Worm (Caenorhabditis elegans): ENCODE data around the gene gpa-5.
A peak's percentile ranks its signal among the peaks of the same experiment; 100 is the strongest.

gpa-5 gene

DNA sequence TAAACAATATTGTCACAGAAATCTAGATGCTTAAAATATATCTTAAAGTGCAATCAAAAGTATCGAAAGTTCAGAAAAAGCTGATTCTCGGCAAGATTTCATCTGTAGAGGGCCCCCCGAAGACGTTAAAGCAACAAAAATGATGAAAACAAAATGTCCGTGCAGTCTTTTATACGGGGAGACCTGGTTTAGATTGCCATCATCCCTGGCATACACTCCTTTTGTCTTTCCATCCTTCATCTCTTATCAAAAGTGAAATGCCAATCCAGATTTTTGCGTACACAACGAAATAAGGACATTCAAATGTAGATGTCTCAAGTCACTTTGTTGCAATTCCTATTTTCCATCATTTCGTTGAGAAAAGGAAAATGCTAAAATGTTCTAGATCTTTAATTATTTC lies 6.7 kb downstream of the gpa-5 start:
- TF ChIP-seq mdl-1 (tag; optimal IDR thresholded peaks at IDR 0.05) (no peak), zfp-2 (tag; optimal IDR thresholded peaks at IDR 0.05) (no peak), pha-4 (GFP tag; IDR thresholded peaks at IDR 0.05) (no peak), pha-4 (tag; optimal IDR thresholded peaks at IDR 0.05) (no peak), unc-130 (GFP tag; optimal IDR thresholded peaks at IDR 0.05) (no peak), sdz-12 (GFP tag; optimal IDR thresholded peaks at IDR 0.05) (no peak), aha-1 (tag) (peak; percentile 83)

DNA sequence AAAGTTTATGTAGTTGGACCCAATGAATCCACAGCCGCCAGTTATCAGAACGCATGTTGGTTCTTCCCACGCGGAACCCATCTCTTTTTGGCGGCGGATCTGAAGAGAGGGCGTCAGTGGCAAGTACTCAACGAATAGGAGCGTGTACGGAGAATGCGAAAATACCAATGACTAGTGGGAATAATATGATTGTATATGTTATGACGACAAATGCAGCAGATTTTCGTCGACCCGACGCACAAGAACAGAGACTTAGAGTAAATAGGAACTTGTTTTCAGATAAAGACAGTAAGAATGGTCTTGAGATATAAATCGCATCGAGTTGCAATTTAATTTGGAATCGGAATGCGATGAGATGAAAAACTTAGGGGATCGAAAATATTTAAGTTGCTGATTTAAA lies 7.9 kb downstream of the gpa-5 start, which contains the start of gene bus-5:
Gene bus-5, minus strand, starts transcription at position 101 of the 400 bp plus-strand sequence.
- TF ChIP-seq php-3 (GFP tag; IDR thresholded peaks at IDR 0.05) (no peak), unc-62 (GFP tag; optimal IDR thresholded peaks at IDR 0.05 in 1 of 2) (peak in 1 of 2 experiments; percentile 50), unc-62 (tag; optimal IDR thresholded peaks at IDR 0.05) (no peak)

DNA sequence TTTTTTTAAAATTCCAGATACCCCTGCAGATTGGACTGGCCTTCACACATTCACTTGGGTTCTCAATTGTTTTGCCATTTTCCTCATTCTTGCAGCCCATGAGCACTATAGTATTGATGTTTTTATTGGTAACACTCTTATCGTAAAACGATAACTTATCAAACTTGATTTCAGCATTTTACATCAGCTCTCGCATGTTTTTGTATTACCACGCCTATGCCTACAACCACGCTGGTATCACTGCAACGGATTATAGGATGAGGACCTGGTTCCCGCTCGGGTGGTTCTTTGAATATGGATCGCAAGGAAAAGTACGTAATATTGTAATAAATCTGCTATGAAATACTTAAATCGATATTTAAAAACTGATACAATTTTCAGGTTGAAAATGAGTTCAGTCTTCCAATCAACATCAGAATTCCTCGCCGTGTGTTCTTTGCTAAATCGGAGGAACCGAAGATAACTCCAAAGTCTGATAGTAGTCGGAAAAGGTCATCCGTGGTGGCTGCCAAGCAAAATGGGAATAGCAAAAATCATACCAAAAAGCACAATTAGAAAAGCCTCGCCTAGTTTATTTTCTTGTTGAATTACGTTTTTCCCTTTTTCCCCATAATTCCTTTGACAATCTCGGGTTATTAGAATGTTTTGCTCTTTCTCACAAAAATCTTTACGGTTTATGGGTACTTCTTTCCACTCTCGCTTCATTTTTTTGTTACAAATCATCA lies 10.1 kb downstream of the gpa-5 start:
- TF ChIP-seq T26A8.4 (GFP tag; IDR thresholded peaks at IDR 0.05), result peak; percentile 73; the same call in 1 of the 2 replicates
- no peak for TF ChIP-seq D1046.2 (GFP tag; IDR thresholded peaks at IDR 0.05)
- peak in 1 of 2 experiments; percentile 96 for TF ChIP-seq unc-62 (GFP tag; optimal IDR thresholded peaks at IDR 0.05 in 1 of 2)
- no peak for TF ChIP-seq unc-62 (tag; optimal IDR thresholded peaks at IDR 0.05)
- no peak for TF ChIP-seq dmd-6 (GFP tag; IDR thresholded peaks at IDR 0.05)
- peak; percentile 47 for TF ChIP-seq aha-1 (tag)

DNA sequence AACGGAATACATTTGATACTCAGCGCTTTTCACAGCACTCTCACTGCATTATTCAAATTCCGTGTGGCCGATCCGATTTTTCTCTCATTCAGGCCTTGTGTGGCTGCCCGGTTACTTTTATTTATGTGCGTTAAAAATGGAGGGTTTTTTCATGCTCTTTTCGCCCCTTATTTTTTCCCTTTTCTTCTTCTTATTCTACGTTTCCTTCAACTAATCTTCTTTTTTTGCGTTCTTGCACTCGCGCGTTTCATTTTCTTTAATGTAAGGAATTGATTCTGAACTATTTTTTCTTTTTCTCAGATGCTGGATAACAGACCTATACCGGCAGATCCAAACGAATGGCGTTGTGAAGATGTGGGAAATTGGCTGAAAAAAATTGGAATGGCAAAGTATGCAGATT lies 12.2 kb downstream of the gpa-5 start, which contains the start of gene F53B1.2:
Gene F53B1.2, plus strand, starts transcription at position 301 of the 400 bp plus-strand sequence.
- TF ChIP-seq nhr-6 (tag; optimal IDR thresholded peaks at IDR 0.05), result no peak
- no peak for TF ChIP-seq fkh-10 (GFP tag; optimal IDR thresholded peaks at IDR 0.05)
- TF ChIP-seq skn-1 (tag; optimal IDR thresholded peaks at IDR 0.05), result no peak
- TF ChIP-seq fos-1 (tag; optimal IDR thresholded peaks at IDR 0.05), result no peak

DNA sequence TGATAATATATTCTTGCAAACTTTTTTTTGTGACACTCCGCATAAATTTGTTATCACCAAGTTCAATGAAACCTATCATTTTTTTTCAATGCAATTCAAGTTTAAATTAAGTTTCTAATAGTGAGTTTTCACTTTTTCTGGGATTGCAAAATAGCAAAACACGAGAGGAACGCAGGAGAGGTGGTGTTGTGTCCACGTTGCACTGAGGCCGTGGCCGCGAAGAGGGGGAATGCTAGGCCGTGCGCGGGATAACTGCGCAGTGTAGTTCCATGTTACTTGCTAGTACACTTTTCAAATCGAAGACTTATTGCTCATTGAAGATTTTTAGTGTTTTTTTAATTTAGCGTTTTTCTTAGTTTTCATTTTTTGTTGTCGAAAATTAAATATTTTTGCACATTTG lies 12.7 kb downstream of the gpa-5 start:
- TF ChIP-seq hlh-30 (tag; optimal IDR thresholded peaks at IDR 0.05; ENCODE audit: insufficient read depth) (peak; percentile 1), nhr-6 (tag; optimal IDR thresholded peaks at IDR 0.05) (no peak), mxl-3 (GFP tag; optimal IDR thresholded peaks at IDR 0.05) (peak; percentile 71), ctbp-1 (GFP tag; IDR thresholded peaks at IDR 0.05) (no peak), pqm-1 (tag; optimal IDR thresholded peaks at IDR 0.05) (peak; percentile 15), unc-62 (GFP tag; optimal IDR thresholded peaks at IDR 0.05 in 1 of 2) (peak in 1 of 2 experiments; percentile 30), unc-62 (tag; optimal IDR thresholded peaks at IDR 0.05) (no peak), hif-1 (tag; optimal IDR thresholded peaks at IDR 0.05) (peak in 1 of 2 experiments; percentile 1), ceh-44 (GFP tag; IDR thresholded peaks at IDR 0.05) (no peak)

DNA sequence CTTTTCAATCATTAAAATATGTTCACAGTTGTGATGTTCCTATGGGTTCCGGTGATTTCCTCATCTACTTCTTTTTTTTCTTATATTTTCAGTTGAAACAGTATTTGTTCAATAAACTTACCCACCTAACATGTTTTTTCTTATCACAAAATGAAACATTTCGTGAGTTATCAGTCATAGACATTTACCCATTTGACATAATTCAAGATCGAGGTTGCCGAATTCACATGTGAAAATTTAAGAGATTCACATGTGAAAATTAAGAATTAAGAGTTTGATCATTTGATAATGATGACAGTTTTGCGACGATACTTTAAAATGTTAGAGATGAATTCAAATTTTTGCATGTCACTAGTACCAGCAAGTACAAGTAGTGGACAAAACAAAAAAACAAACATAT lies 13.4 kb downstream of the gpa-5 start:
- TF ChIP-seq unc-130 (GFP tag; optimal IDR thresholded peaks at IDR 0.05), result no peak
- no peak for TF ChIP-seq rbr-2 (tag; optimal IDR thresholded peaks at IDR 0.05)
- no peak for TF ChIP-seq nhr-6 (tag; optimal IDR thresholded peaks at IDR 0.05)
- peak; percentile 92 for TF ChIP-seq mxl-2 (GFP tag; conservative IDR thresholded peaks at IDR 0.05)
- TF ChIP-seq Y75B8A.6 (GFP tag; IDR thresholded peaks at IDR 0.05), result no peak
- TF ChIP-seq pqm-1 (tag; optimal IDR thresholded peaks at IDR 0.05), result peak; percentile 70
- no peak for TF ChIP-seq spr-1 (tag; optimal IDR thresholded peaks at IDR 0.05)
- TF ChIP-seq dmd-6 (GFP tag; IDR thresholded peaks at IDR 0.05), result peak; percentile 87
- peak; percentile 4 for TF ChIP-seq nhr-48 (tag; optimal IDR thresholded peaks at IDR 0.05)
- no peak for TF ChIP-seq ces-1 (GFP tag; optimal IDR thresholded peaks at IDR 0.05)
- TF ChIP-seq hlh-11 (tag; optimal IDR thresholded peaks at IDR 0.05), result peak; percentile 69
- peak; percentile 46 for TF ChIP-seq hlh-30 (tag; optimal IDR thresholded peaks at IDR 0.05; ENCODE audit: insufficient read depth)
- TF ChIP-seq dve-1 (tag; optimal IDR thresholded peaks at IDR 0.05; ENCODE audit: insufficient read depth), result peak; percentile 83
- peak; percentile 5 for TF ChIP-seq aha-1 (tag)
- TF ChIP-seq ZK546.5 (tag; optimal IDR thresholded peaks at IDR 0.05), result no peak
- no peak for TF ChIP-seq daf-16 (GFP tag; optimal IDR thresholded peaks at IDR 0.05)
- peak; percentile 65 for TF ChIP-seq daf-16 (tag; optimal IDR thresholded peaks at IDR 0.05)
- TF ChIP-seq set-16 (GFP tag; IDR thresholded peaks at IDR 0.05), result no peak
- no peak for TF ChIP-seq Y48G9A.11 (GFP tag; IDR thresholded peaks at IDR 0.05)
- TF ChIP-seq tra-1 (GFP tag; IDR thresholded peaks at IDR 0.05), result 0 out of 2 replicates have a peak, but pooled peaks have one; percentile 30
- TF ChIP-seq snpc-1.2 (GFP tag; IDR thresholded peaks at IDR 0.05), result no peak
- TF ChIP-seq nhr-102 (tag; optimal IDR thresholded peaks at IDR 0.05), result no peak
- no peak for TF ChIP-seq snpc-4 (tag; optimal IDR thresholded peaks at IDR 0.05)
